Fruit fly (Drosophila melanogaster) whole organism, prepupa: ENCODE measurements around the gene Polr3C.

ENCODE experiments used
- Blimp-1 ChIP-seq: fragments of 200-800 bp; sonication (Bioruptor generic); optimal IDR thresholded peaks from 3 replicates; lab custom pipeline; 2017; ENCODE audit warnings: missing biosample characterization, missing genetic modification characterization, mild to moderate bottlenecking, moderate library complexity, missing genetic modification reagents
- CG10631 ChIP-seq: fragments of 200-800 bp; sonication (Bioruptor generic); optimal IDR thresholded peaks from 2 replicates; lab custom pipeline; 2016; ENCODE audit warnings: missing biosample characterization, missing genetic modification characterization
- CG10669 ChIP-seq: fragments of 200-800 bp; sonication (Bioruptor generic); optimal IDR thresholded peaks from 3 replicates; lab custom pipeline; 2018; ENCODE audit warnings: missing biosample characterization, mild to moderate bottlenecking, missing genetic modification characterization, moderate library complexity
- CG11762 ChIP-seq: fragments of 200-800 bp; sonication (Bioruptor generic); optimal IDR thresholded peaks from 3 replicates; lab custom pipeline; 2016; ENCODE audit warnings: missing biosample characterization, missing genetic modification characterization; ENCODE audit not compliant: insufficient read depth
- CG15336 ChIP-seq: fragments of 200-800 bp; sonication (Bioruptor generic); IDR thresholded peaks from 2 replicates; pipeline ENCODE4 v1.3.6; 2022; ENCODE audit warnings: missing biosample characterization, missing genetic modification characterization
- CG16779 ChIP-seq: fragments of 200-800 bp; sonication (Bioruptor generic); optimal IDR thresholded peaks from 3 replicates; lab custom pipeline; 2017; ENCODE audit warnings: missing biosample characterization, mild to moderate bottlenecking, missing genetic modification characterization
- CG3032 ChIP-seq: fragments of 200-800 bp; optimal IDR thresholded peaks from 2 replicates; lab custom pipeline; 2019; ENCODE audit warnings: missing biosample characterization, mild to moderate bottlenecking, missing genetic modification characterization, moderate library complexity
- CG32006 ChIP-seq: fragments of 200-800 bp; sonication (Bioruptor generic); optimal IDR thresholded peaks from 3 replicates; lab custom pipeline; 2017; ENCODE audit warnings: missing biosample characterization, mild to moderate bottlenecking, missing genetic modification characterization
- CG34406 ChIP-seq: fragments of 200-800 bp; sonication (Bioruptor generic); optimal IDR thresholded peaks from 3 replicates; lab custom pipeline; 2016; ENCODE audit warnings: missing biosample characterization, missing genetic modification characterization
- CG4318 ChIP-seq: fragments of 200-800 bp; sonication (Bioruptor generic); optimal IDR thresholded peaks from 3 replicates; lab custom pipeline; 2017; ENCODE audit warnings: missing biosample characterization, mild to moderate bottlenecking, missing genetic modification characterization
- CG6163 ChIP-seq: fragments of 200-800 bp; sonication (Bioruptor generic); IDR thresholded peaks from 3 replicates; pipeline ENCODE4 v1.3.6; 2022; ENCODE audit warnings: missing biosample characterization, missing genetic modification characterization
- CG6276 ChIP-seq: fragments of 200-800 bp; sonication (Bioruptor generic); optimal IDR thresholded peaks from 2 replicates; lab custom pipeline; 2017; ENCODE audit warnings: missing biosample characterization, mild to moderate bottlenecking, missing genetic modification characterization
- CG6792 ChIP-seq: fragments of 200-800 bp; sonication (Bioruptor generic); optimal IDR thresholded peaks from 3 replicates; lab custom pipeline; 2016; ENCODE audit warnings: missing biosample characterization, missing genetic modification characterization
- CG8119 ChIP-seq: fragments of 200-800 bp; sonication (Bioruptor generic); IDR thresholded peaks from 3 replicates; pipeline ENCODE4 v1.3.6; 2022; ENCODE audit warnings: missing biosample characterization, missing genetic modification characterization
- CG9139 ChIP-seq: fragments of 200-800 bp; sonication (Bioruptor generic); optimal IDR thresholded peaks from 3 replicates; lab custom pipeline; 2017; ENCODE audit warnings: missing biosample characterization, mild to moderate bottlenecking, missing genetic modification characterization
- Eip75B ChIP-seq: fragments of 200-800 bp; sonication (Bioruptor generic); optimal IDR thresholded peaks from 3 replicates; lab custom pipeline; 2016; ENCODE audit warnings: missing biosample characterization, missing genetic modification characterization
- Eip78C ChIP-seq: fragments of 200-800 bp; sonication (Bioruptor generic); peaks from one replicate; lab custom pipeline; 2016; ENCODE audit warnings: missing biosample characterization, missing genetic modification characterization
- Eip93F ChIP-seq: fragments of 200-800 bp; sonication (Bioruptor generic); optimal IDR thresholded peaks from 2 replicates; lab custom pipeline; 2016; ENCODE audit warnings: missing biosample characterization, mild to moderate bottlenecking, missing genetic modification characterization
- Ets96B ChIP-seq: fragments of 200-800 bp; optimal IDR thresholded peaks from 2 replicates; lab custom pipeline; 2019; ENCODE audit warnings: missing biosample characterization, mild to moderate bottlenecking, missing genetic modification characterization, moderate library complexity
- Hr38 ChIP-seq: sonication (Bioruptor generic); optimal IDR thresholded peaks from 2 replicates; lab custom pipeline; 2016; ENCODE audit warnings: missing biosample characterization, missing genetic modification characterization
- Hr39 ChIP-seq: fragments of 200-800 bp; sonication (Bioruptor generic); optimal IDR thresholded peaks from 2 replicates; lab custom pipeline; 2016; ENCODE audit warnings: missing biosample characterization, missing genetic modification characterization
- Hr4 ChIP-seq: fragments of 200-800 bp; sonication (Bioruptor generic); optimal IDR thresholded peaks from 3 replicates; lab custom pipeline; 2016; ENCODE audit warnings: missing biosample characterization, missing genetic modification characterization
- Lpt ChIP-seq: fragments of 200-800 bp; sonication (Bioruptor generic); optimal IDR thresholded peaks from 3 replicates; lab custom pipeline; 2016; ENCODE audit warnings: missing biosample characterization, missing genetic modification characterization
- Met ChIP-seq: fragments of 200-800 bp; sonication (Bioruptor generic); optimal IDR thresholded peaks from 3 replicates; lab custom pipeline; 2016; ENCODE audit warnings: missing biosample characterization, missing genetic modification characterization
- OdsH ChIP-seq: fragments of 200-800 bp; sonication (Bioruptor generic); optimal IDR thresholded peaks from 3 replicates; lab custom pipeline; 2016; ENCODE audit warnings: missing biosample characterization, missing genetic modification characterization
- Smox ChIP-seq: fragments of 200-800 bp; sonication (Bioruptor generic); optimal IDR thresholded peaks from 3 replicates; lab custom pipeline; 2016; ENCODE audit warnings: missing biosample characterization, missing genetic modification characterization
- Sox102F ChIP-seq: fragments of 200-800 bp; sonication (Bioruptor generic); optimal IDR thresholded peaks from 2 replicates; lab custom pipeline; 2016; ENCODE audit warnings: missing biosample characterization, mild to moderate bottlenecking, missing genetic modification characterization
- Sox14 ChIP-seq: fragments of 200-800 bp; sonication (Bioruptor generic); optimal IDR thresholded peaks from 3 replicates; lab custom pipeline; 2016; ENCODE audit warnings: missing biosample characterization, missing genetic modification characterization
- Sox15 ChIP-seq: fragments of 200-800 bp; sonication (Bioruptor generic); optimal IDR thresholded peaks from 3 replicates; lab custom pipeline; 2016; ENCODE audit warnings: missing biosample characterization, missing genetic modification characterization
- acj6 ChIP-seq: fragments of 200-800 bp; sonication (Bioruptor generic); optimal IDR thresholded peaks from 3 replicates; lab custom pipeline; 2016; ENCODE audit warnings: missing biosample characterization, missing genetic modification characterization
- cyc ChIP-seq: fragments of 200-800 bp; sonication (Bioruptor generic); optimal IDR thresholded peaks from 3 replicates; lab custom pipeline; 2016; ENCODE audit warnings: missing biosample characterization, missing genetic modification characterization
- dac ChIP-seq: fragments of 200-800 bp; sonication (Bioruptor generic); optimal IDR thresholded peaks from 2 replicates; lab custom pipeline; 2017; ENCODE audit warnings: missing biosample characterization, mild to moderate bottlenecking, missing genetic modification characterization
- esn ChIP-seq: fragments of 200-800 bp; sonication (Bioruptor generic); optimal IDR thresholded peaks from 2 replicates; lab custom pipeline; 2016; ENCODE audit warnings: missing biosample characterization, mild to moderate bottlenecking, missing genetic modification characterization, moderate library complexity
- fd59A ChIP-seq: fragments of 200-800 bp; sonication (Bioruptor generic); optimal IDR thresholded peaks from 2 replicates; lab custom pipeline; 2017; ENCODE audit warnings: missing biosample characterization, mild to moderate bottlenecking, missing genetic modification characterization, missing genetic modification reagents
- fd85E ChIP-seq: fragments of 200-800 bp; sonication (Bioruptor generic); optimal IDR thresholded peaks from 3 replicates; lab custom pipeline; 2016; ENCODE audit warnings: missing biosample characterization, missing genetic modification characterization
- fkh ChIP-seq: fragments of 200-800 bp; sonication (Bioruptor generic); optimal IDR thresholded peaks from 3 replicates; lab custom pipeline; 2017; ENCODE audit warnings: missing biosample characterization, mild to moderate bottlenecking, missing genetic modification characterization, moderate library complexity
- lz ChIP-seq: fragments of 200-800 bp; sonication (Bioruptor generic); optimal IDR thresholded peaks from 3 replicates; lab custom pipeline; 2016; ENCODE audit warnings: missing biosample characterization, missing genetic modification characterization
- pdm3 ChIP-seq: fragments of 200-800 bp; sonication (Bioruptor generic); optimal IDR thresholded peaks from 3 replicates; lab custom pipeline; 2016; ENCODE audit warnings: missing biosample characterization, missing genetic modification characterization
- salr ChIP-seq, 2 experiments: fragments of 200-800 bp; sonication (Bioruptor generic); optimal IDR thresholded peaks; 3 replicates each; lab custom pipeline; 2016 to 2018; ENCODE audit warnings: missing biosample characterization in 2 of 2, missing genetic modification characterization in 2 of 2, mild to moderate bottlenecking in 1 of 2
- spab ChIP-seq: fragments of 200-800 bp; sonication (Bioruptor generic); optimal IDR thresholded peaks from 2 replicates; lab custom pipeline; 2017; ENCODE audit warnings: missing biosample characterization, mild to moderate bottlenecking, missing genetic modification characterization, missing genetic modification reagents
- ss ChIP-seq, 2 experiments: fragments of 200-800 bp; sonication (Bioruptor generic); optimal IDR thresholded peaks; 2 replicates in 1 of 2; 3 replicates in 1 of 2; lab custom pipeline; 2017 to 2018; ENCODE audit warnings: mild to moderate bottlenecking in 2 of 2, missing biosample characterization in 2 of 2, missing genetic modification characterization in 2 of 2, moderate library complexity in 1 of 2
- svp ChIP-seq: fragments of 200-800 bp; sonication (Bioruptor generic); peaks from one replicate; lab custom pipeline; 2016; ENCODE audit warnings: missing biosample characterization, missing genetic modification characterization
- topi ChIP-seq: fragments of 200-800 bp; sonication (Bioruptor generic); optimal IDR thresholded peaks from 3 replicates; lab custom pipeline; 2016; ENCODE audit warnings: missing biosample characterization, missing genetic modification characterization
- vri ChIP-seq: fragments of 200-800 bp; sonication (Bioruptor generic); optimal IDR thresholded peaks from 3 replicates; lab custom pipeline; 2016; ENCODE audit warnings: missing biosample characterization, mild to moderate bottlenecking, missing genetic modification characterization

Polr3C gene

DNA sequence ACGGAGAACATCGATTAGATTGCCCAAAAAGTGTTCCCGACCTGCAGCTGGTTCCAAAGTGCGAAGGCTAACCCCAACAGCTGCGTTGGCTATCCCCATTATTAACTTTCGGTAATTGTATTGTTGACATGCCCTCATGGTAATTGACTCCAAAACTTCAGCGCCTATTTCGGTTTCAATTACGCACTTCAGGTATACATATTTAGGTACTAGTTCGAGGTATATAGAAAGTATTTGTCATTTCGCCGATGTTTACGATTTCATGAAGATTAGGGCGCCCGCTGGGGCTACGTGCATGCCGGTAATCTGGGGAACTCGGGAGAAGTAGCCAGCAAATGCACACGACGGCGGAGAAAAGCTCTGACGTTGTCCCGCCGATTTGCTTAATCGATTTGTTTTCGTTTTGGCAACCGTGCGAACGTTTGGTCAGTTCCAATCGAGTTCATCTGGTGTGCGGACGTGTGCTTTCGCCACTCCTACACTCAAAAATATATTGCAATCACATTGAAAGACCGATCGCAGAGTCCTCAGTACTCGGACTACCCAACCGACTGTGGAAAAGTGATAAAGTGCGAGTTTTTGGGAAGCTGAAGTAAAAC is 19.1 kb upstream of the Polr3C start:
- TF ChIP-seq vri (GFP tag; lab: Kevin White, UChicago) (peak; percentile 70), CG3032 (tag; lab: Kevin White, UChicago) (no peak), CG8119 (0 out of 3 replicates have a peak, but pooled peaks have one; percentile 32), ss (GFP tag; optimal IDR thresholded peaks at IDR 0.05; lab: Kevin White, UChicago) (no peak), svp (GFP tag; lab: Kevin White, UChicago) (peak; percentile 53), Hr38 (GFP tag; lab: Kevin White, UChicago) (no peak), salr (GFP tag; optimal IDR thresholded peaks at IDR 0.05; lab: Kevin White, UChicago) (no peak), Sox102F (GFP tag; lab: Kevin White, UChicago) (no peak), Blimp-1 (GFP tag; lab: Kevin White, UChicago) (no peak), Lpt (GFP tag; lab: Kevin White, UChicago) (no peak), Eip78C (peak; percentile 27), CG11762 (GFP tag; lab: Kevin White, UChicago) (no peak)
- TF ChIP-seq, all 60 proteins: peak for 4

DNA sequence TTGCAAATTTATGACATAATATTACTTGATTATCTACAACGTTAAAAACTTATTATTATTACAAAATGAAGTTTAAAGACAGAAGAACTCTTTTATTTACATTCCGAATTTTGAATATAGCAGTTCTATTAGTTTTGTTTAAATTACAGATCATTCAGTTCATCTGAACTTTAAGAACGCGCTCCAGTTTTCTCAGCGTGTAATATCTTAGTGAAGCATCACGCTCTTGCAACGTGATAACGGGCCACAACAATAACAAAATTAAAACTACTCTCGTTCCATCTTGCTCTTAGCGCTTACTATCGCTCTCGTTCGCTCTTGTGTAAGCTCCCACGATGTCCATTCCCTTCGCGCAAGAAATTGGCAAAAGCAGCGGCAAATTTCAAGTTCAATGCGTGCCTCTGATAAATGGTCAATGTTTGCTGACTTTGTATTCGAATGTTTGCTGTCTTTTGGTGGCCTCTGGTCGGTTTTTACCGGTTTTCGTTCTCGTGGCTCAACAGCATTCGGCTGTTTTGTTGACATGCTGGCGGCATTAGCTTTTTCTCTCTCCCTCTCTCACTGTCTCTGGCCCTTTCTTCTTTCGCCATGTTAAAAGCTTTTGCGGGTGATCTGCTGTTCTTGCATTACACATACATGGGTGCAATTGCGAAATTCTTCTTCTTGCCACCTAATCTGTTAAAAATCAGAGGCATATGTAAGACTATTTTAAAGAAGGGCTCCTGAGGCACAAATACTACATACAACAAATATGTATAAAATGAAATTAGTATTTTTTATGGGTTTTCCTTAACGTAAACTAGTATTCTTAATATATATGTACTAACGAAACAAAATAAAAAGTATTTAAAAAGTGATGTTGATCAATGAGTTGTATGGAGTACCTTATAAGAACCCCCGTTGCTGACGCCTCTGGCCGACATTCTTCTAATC is 17.3 kb upstream of the Polr3C start:
- TF ChIP-seq dac (GFP tag; lab: Kevin White, UChicago), result peak; percentile 12
- peak; percentile 63; the same call in 2 of the 3 replicates for TF ChIP-seq CG6163 (GFP tag; lab: Robert Waterston, UW)
- TF ChIP-seq CG4318, result peak; percentile 18
- TF ChIP-seq topi (GFP tag; lab: Kevin White, UChicago), result peak; percentile 50
- TF ChIP-seq CG3032 (tag; lab: Kevin White, UChicago), result peak; percentile 29
- TF ChIP-seq fkh (GFP tag; lab: Kevin White, UChicago), result peak; percentile 68
- no peak for TF ChIP-seq Hr38 (GFP tag; lab: Kevin White, UChicago)
- TF ChIP-seq vri (GFP tag; lab: Kevin White, UChicago), result peak; percentile 64
- TF ChIP-seq fd85E (GFP tag; lab: Kevin White, UChicago), result no peak
- TF ChIP-seq acj6 (GFP tag; lab: Kevin White, UChicago), result peak; percentile 35
- peak; percentile 46 for TF ChIP-seq Hr39 (GFP tag; lab: Kevin White, UChicago)
- peak; percentile 14 for TF ChIP-seq cyc
- TF ChIP-seq Ets96B, result peak; percentile 58
- peak; percentile 42 for TF ChIP-seq CG34406 (GFP tag; lab: Kevin White, UChicago)
- TF ChIP-seq CG8119, result peak; percentile 39; the same call in 2 of the 3 replicates
- TF ChIP-seq CG32006 (GFP tag; lab: Kevin White, UChicago), result peak; percentile 65
- TF ChIP-seq esn, result peak; percentile 54
- TF ChIP-seq salr (GFP tag; optimal IDR thresholded peaks at IDR 0.05; lab: Kevin White, UChicago), result peak in 1 of 2 experiments; percentile 57
- TF ChIP-seq Eip75B (GFP tag; lab: Kevin White, UChicago), result peak; percentile 51
- peak; percentile 11 to 41 for TF ChIP-seq ss (GFP tag; optimal IDR thresholded peaks at IDR 0.05; lab: Kevin White, UChicago)
- peak; percentile 45 for TF ChIP-seq lz (GFP tag; lab: Kevin White, UChicago)
- TF ChIP-seq Smox (GFP tag; lab: Kevin White, UChicago), result peak; percentile 17
- no peak for TF ChIP-seq CG9139 (GFP tag; lab: Kevin White, UChicago)
- peak; percentile 19 for TF ChIP-seq CG6792 (GFP tag; lab: Kevin White, UChicago)
- TF ChIP-seq Eip78C, result peak; percentile 94
- peak; percentile 70 for TF ChIP-seq pdm3 (GFP tag; lab: Kevin White, UChicago)
- TF ChIP-seq Sox102F (GFP tag; lab: Kevin White, UChicago), result peak; percentile 31
- peak; percentile 67 for TF ChIP-seq Hr4 (GFP tag; lab: Kevin White, UChicago)
- TF ChIP-seq Met (GFP tag; lab: Kevin White, UChicago), result peak; percentile 63
- TF ChIP-seq spab (GFP tag; lab: Kevin White, UChicago), result no peak
- TF ChIP-seq OdsH (GFP tag; lab: Kevin White, UChicago), result peak; percentile 54
- TF ChIP-seq CG16779, result no peak
- peak; percentile 65 for TF ChIP-seq CG6276 (GFP tag; lab: Kevin White, UChicago)
- TF ChIP-seq CG10631, result peak; percentile 45
- TF ChIP-seq fd59A (GFP tag; lab: Kevin White, UChicago), result no peak
- TF ChIP-seq Lpt (GFP tag; lab: Kevin White, UChicago), result peak; percentile 33
- TF ChIP-seq svp (GFP tag; lab: Kevin White, UChicago), result peak; percentile 67
- no peak for TF ChIP-seq Eip93F (GFP tag; lab: Kevin White, UChicago)
- TF ChIP-seq Blimp-1 (GFP tag; lab: Kevin White, UChicago), result no peak
- TF ChIP-seq CG11762 (GFP tag; lab: Kevin White, UChicago), result peak; percentile 11
- TF ChIP-seq Sox15 (GFP tag; lab: Kevin White, UChicago), result no peak
- TF ChIP-seq Sox14 (GFP tag; lab: Kevin White, UChicago), result peak; percentile 39
- peak; percentile 40 for TF ChIP-seq CG10669
- peak; percentile 68 for TF ChIP-seq CG15336 (GFP tag; lab: Robert Waterston, UW)
